Fruit fly (Drosophila melanogaster): ENCODE measurements around the gene Rint1.

DNA sequence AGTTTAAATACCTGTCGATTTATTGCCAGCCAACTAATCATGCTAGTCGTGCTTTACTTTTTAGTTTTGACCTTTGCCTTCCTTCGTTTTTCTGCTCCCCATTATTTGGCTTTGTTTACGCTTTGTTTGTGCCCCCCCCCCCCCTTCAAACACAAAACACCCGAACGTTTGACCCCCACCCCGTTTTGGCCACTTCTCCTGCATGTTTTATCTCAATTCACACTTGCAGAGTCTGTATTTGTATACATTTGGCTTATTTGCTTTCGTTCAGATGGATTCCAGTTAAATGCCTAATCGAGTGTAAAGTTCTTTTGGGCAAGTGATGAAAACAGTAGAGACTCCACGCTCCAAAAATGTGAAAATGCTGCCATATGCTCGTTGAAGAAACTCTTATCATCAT, 25.9 kb downstream of the Rint1 start:
- no peak for TF ChIP-seq CG8478 (optimal IDR thresholded peaks at IDR 0.05)
- TF ChIP-seq CTCF (optimal IDR thresholded peaks at IDR 0.05) = no peak

Measured in S2 (cell line).